Worm (Caenorhabditis elegans): ENCODE data around the gene ZK1240.6.

ce11 chrII:2304575-2304974 lies 18.1 kb downstream of the ZK1240.6 start:
- TF ChIP-seq mep-1 (tag; optimal IDR thresholded peaks at IDR 0.05), result no peak
- no peak for TF ChIP-seq elt-3 (tag; optimal IDR thresholded peaks at IDR 0.05)
- no peak for TF ChIP-seq lsy-2 (tag; optimal IDR thresholded peaks at IDR 0.05)
- TF ChIP-seq nhr-28 (tag; optimal IDR thresholded peaks at IDR 0.05), result no peak
- TF ChIP-seq pha-4 (tag; optimal IDR thresholded peaks at IDR 0.05), result no peak
- no peak for TF ChIP-seq cnd-1 (tag; optimal IDR thresholded peaks at IDR 0.05)
- TF ChIP-seq unc-39 (tag; optimal IDR thresholded peaks at IDR 0.05), result no peak
- no peak for TF ChIP-seq mab-5 (tag; optimal IDR thresholded peaks at IDR 0.05)
- TF ChIP-seq unc-62 (GFP tag; optimal IDR thresholded peaks at IDR 0.05), result no peak
- no peak for TF ChIP-seq ceh-39 (tag; optimal IDR thresholded peaks at IDR 0.05)
- no peak for TF ChIP-seq nhr-237 (tag; optimal IDR thresholded peaks at IDR 0.05)
- TF ChIP-seq nhr-12 (tag; optimal IDR thresholded peaks at IDR 0.05), result no peak
- no peak for TF ChIP-seq ztf-11 (tag; optimal IDR thresholded peaks at IDR 0.05)
